Fruit fly (Drosophila melanogaster) whole organism, pupa: Measurements from ENCODE around the gene CG8461.

Experiments used
- CG15710 ChIP-seq: fragments of 200-800 bp; sonication (Bioruptor generic); optimal IDR thresholded peaks from 2 replicates; lab custom pipeline; 2018; ENCODE audit warnings: missing biosample characterization, mild to moderate bottlenecking, missing genetic modification characterization, moderate library complexity
- Snoo ChIP-seq: fragments of 200-800 bp; sonication (Bioruptor generic); optimal IDR thresholded peaks from 3 replicates; lab custom pipeline; 2017; ENCODE audit warnings: missing biosample characterization, mild to moderate bottlenecking, missing genetic modification characterization, inconsistent platforms
- gl ChIP-seq: fragments of 200-800 bp; sonication (Bioruptor generic); optimal IDR thresholded peaks from 2 replicates; lab custom pipeline; 2018; ENCODE audit warnings: missing biosample characterization, mild to moderate bottlenecking, missing genetic modification characterization

- TF ChIP-seq Snoo: no peak
- TF ChIP-seq gl: no peak
- no peak for TF ChIP-seq CG15710 (tag; lab: Kevin White, UChicago)
These were observed 35.3 kb upstream of the CG8461 start for dm6 chr3R:14548752-14549151.
